Fruit fly (Drosophila melanogaster) whole organism, pupa: ENCODE results near the gene CG10584.

ENCODE experiments used
- CG10348 ChIP-seq: fragments of 200-800 bp; sonication (Bioruptor generic); IDR thresholded peaks from 2 replicates; pipeline ENCODE4 v1.3.6; 2022; ENCODE audit warnings: missing biosample characterization, missing genetic modification characterization
- CG12605 ChIP-seq: fragments of 200-800 bp; sonication (Bioruptor generic); IDR thresholded peaks from 2 replicates; pipeline ENCODE4 v1.3.6; 2022; ENCODE audit warnings: missing biosample characterization, missing genetic modification characterization
- CG13204 ChIP-seq: fragments of 200-800 bp; sonication (Bioruptor generic); optimal IDR thresholded peaks from 2 replicates; lab custom pipeline; 2018; ENCODE audit warnings: missing biosample characterization, mild to moderate bottlenecking, missing genetic modification characterization, moderate library complexity
- CG14655 ChIP-seq: fragments of 200-800 bp; sonication (Bioruptor generic); optimal IDR thresholded peaks from 3 replicates; lab custom pipeline; 2017; ENCODE audit warnings: mild to moderate bottlenecking, missing biosample characterization, missing genetic modification reagents, missing genetic modification characterization
- CG15710 ChIP-seq: fragments of 200-800 bp; sonication (Bioruptor generic); optimal IDR thresholded peaks from 2 replicates; lab custom pipeline; 2018; ENCODE audit warnings: missing biosample characterization, mild to moderate bottlenecking, missing genetic modification characterization, moderate library complexity
- CG17806 ChIP-seq: fragments of 200-800 bp; sonication (Bioruptor generic); optimal IDR thresholded peaks from 2 replicates; lab custom pipeline; 2018; ENCODE audit warnings: missing biosample characterization, mild to moderate bottlenecking, missing genetic modification characterization, moderate library complexity
- CG32121 ChIP-seq: fragments of 200-800 bp; sonication (Bioruptor generic); IDR thresholded peaks from 2 replicates; pipeline ENCODE4 v1.3.6; 2022; ENCODE audit warnings: missing biosample characterization, missing genetic modification characterization
- CG34367 ChIP-seq: fragments of 200-800 bp; sonication (Bioruptor generic); optimal IDR thresholded peaks from 2 replicates; lab custom pipeline; 2018; ENCODE audit warnings: missing biosample characterization, mild to moderate bottlenecking, missing genetic modification characterization
- CG4496 ChIP-seq: fragments of 200-800 bp; sonication (Bioruptor generic); IDR thresholded peaks from 3 replicates; pipeline ENCODE4 v1.3.6; 2022; ENCODE audit warnings: missing biosample characterization, missing genetic modification characterization
- CG8159 ChIP-seq: fragments of 200-800 bp; sonication (Bioruptor generic); optimal IDR thresholded peaks from 3 replicates; lab custom pipeline; 2018; ENCODE audit warnings: missing biosample characterization, mild to moderate bottlenecking, missing genetic modification characterization, moderate library complexity
- CG8301 ChIP-seq: fragments of 200-800 bp; sonication (Bioruptor generic); optimal IDR thresholded peaks from 2 replicates; lab custom pipeline; 2018; ENCODE audit warnings: missing biosample characterization, mild to moderate bottlenecking, missing genetic modification characterization
- CG9948 ChIP-seq: fragments of 200-800 bp; sonication (Bioruptor generic); optimal IDR thresholded peaks from 2 replicates; lab custom pipeline; 2018; ENCODE audit warnings: missing biosample characterization, mild to moderate bottlenecking, missing genetic modification characterization, moderate library complexity
- D1 ChIP-seq: fragments of 200-800 bp; sonication (Bioruptor generic); optimal IDR thresholded peaks from 2 replicates; lab custom pipeline; 2018; ENCODE audit warnings: missing biosample characterization, mild to moderate bottlenecking, missing genetic modification characterization, moderate library complexity
- EcR ChIP-seq: fragments of 200-800 bp; sonication (Bioruptor generic); optimal IDR thresholded peaks from 3 replicates; lab custom pipeline; 2019; ENCODE audit warnings: missing biosample characterization, missing genetic modification characterization, mild to moderate bottlenecking, moderate library complexity, missing genetic modification reagents
- Ets98B ChIP-seq: fragments of 200-800 bp; sonication (Bioruptor generic); IDR thresholded peaks from 2 replicates; pipeline ENCODE4 v1.3.6; 2022; ENCODE audit warnings: missing biosample characterization, missing genetic modification characterization
- Pif1A ChIP-seq: fragments of 200-800 bp; sonication (Bioruptor generic); optimal IDR thresholded peaks from 3 replicates; lab custom pipeline; 2016; ENCODE audit warnings: missing biosample characterization, missing genetic modification characterization
- Pif1B ChIP-seq: fragments of 200-800 bp; sonication (Bioruptor generic); optimal IDR thresholded peaks from 3 replicates; lab custom pipeline; 2016; ENCODE audit warnings: missing biosample characterization, missing genetic modification characterization
- Snoo ChIP-seq: fragments of 200-800 bp; sonication (Bioruptor generic); optimal IDR thresholded peaks from 3 replicates; lab custom pipeline; 2017; ENCODE audit warnings: missing biosample characterization, mild to moderate bottlenecking, missing genetic modification characterization, inconsistent platforms
- fd96Ca ChIP-seq: fragments of 200-800 bp; sonication (Bioruptor generic); IDR thresholded peaks from 3 replicates; pipeline ENCODE4 v1.3.6; 2022; ENCODE audit warnings: missing biosample characterization, missing genetic modification characterization
- gl ChIP-seq: fragments of 200-800 bp; sonication (Bioruptor generic); optimal IDR thresholded peaks from 2 replicates; lab custom pipeline; 2018; ENCODE audit warnings: missing biosample characterization, mild to moderate bottlenecking, missing genetic modification characterization
- rn ChIP-seq: fragments of 200-800 bp; sonication (Bioruptor generic); IDR thresholded peaks from 2 replicates; pipeline ENCODE4 v1.3.6; 2022; ENCODE audit warnings: missing biosample characterization, missing genetic modification characterization

The CG10584 gene

DNA sequence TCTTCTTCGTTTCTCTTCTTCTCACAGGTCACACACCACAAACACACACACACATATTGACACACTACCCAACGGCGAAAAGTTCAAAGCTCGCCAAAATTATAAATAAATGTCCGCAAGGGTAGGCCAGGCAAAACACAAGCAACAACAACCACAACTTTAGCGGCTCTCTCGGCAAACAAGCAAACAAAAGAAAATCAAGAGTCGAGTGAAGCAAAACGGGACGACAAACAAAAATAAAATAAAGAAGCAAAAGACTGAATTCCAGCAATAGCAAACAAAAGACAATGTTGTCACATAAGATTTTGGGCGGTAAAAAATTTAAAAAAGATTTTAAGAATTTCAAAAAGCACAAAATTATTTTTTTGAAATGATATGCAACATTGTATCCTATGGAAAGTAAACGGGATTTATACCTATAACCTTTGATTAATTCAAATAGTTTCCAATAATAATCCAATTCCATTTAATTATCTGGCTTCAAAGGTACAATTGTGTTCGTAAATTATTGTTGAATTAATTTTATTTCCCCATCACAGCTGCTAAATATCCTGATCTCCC, 22.8 kb downstream of the CG10584 start:
- TF ChIP-seq CG9948 (tag; lab: Kevin White, UChicago) = peak; percentile 13
- TF ChIP-seq CG8301 = no peak
- peak; percentile 24 for TF ChIP-seq D1 (tag; lab: Kevin White, UChicago)

DNA sequence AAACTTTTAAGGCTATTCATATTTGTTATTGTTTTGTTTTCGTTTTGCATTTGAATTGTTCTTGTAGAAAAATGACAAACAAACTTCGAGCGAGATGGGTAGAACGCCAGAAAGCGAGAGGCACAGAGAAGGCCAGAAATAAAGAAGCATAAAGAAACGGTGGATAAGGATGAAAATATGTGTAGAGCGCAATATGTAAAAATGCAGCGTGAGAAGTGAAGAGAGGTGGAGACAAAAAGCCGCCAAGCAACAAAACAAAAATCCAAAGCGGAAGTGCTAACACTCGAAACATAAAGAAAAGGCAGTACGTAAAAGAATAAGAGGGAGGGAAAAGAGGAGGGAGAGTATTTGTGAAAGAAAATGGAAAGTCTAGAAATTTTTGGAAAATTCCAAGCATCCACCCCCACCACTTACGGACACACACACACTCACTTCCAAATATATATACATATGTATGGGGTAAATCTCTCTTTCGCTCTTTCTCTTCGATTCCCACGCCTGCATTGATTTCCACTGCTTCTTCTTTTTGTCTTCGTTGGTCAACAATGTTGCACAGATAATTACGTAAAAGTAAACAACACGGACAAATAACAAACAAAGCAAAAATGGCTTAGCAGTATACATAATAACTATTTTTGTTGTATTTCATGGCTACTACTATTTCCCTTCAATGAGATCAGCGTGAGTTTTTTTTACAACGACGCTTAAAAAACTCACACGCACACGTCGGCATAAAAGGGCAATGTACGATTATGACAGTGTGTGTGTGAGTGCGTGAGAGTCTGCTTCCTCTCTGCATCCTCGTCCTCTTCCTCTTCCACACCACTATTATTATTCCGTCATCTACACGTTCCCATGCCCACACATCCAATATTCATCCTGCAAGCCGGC, 23.6 kb downstream of the CG10584 start:
- TF ChIP-seq Pif1A (GFP tag; lab: Kevin White, UChicago) = no peak
- no peak for TF ChIP-seq CG13204 (GFP tag; lab: Kevin White, UChicago)
- TF ChIP-seq CG9948 (tag; lab: Kevin White, UChicago) = no peak
- no peak for TF ChIP-seq CG14655
- no peak for TF ChIP-seq gl
- TF ChIP-seq Ets98B = no peak
- no peak for TF ChIP-seq CG32121 (GFP tag; lab: Robert Waterston, UW)
- no peak for TF ChIP-seq CG8159 (tag; lab: Kevin White, UChicago)
- TF ChIP-seq CG8301 = no peak
- no peak for TF ChIP-seq CG4496 (GFP tag; lab: Robert Waterston, UW)
- no peak for TF ChIP-seq CG12605
- TF ChIP-seq D1 (tag; lab: Kevin White, UChicago) = peak; percentile 19
- no peak for TF ChIP-seq CG10348 (GFP tag; lab: Robert Waterston, UW)
- TF ChIP-seq fd96Ca = no peak
- peak; percentile 98 for TF ChIP-seq EcR (GFP tag; lab: Kevin White, UChicago)
- TF ChIP-seq Pif1B (GFP tag; lab: Kevin White, UChicago) = no peak

dm6 chr3L:20999639-21000038, 31.5 kb downstream of the CG10584 start:
- no peak for TF ChIP-seq Snoo (tag; lab: Kevin White, UChicago)
- TF ChIP-seq D1 (tag; lab: Kevin White, UChicago) = no peak
- no peak for TF ChIP-seq CG32121 (GFP tag; lab: Robert Waterston, UW)
- no peak for TF ChIP-seq CG34367 (tag; lab: Kevin White, UChicago)
- TF ChIP-seq Ets98B = no peak
- no peak for TF ChIP-seq CG8301
- TF ChIP-seq CG15710 (tag; lab: Kevin White, UChicago) = no peak
- TF ChIP-seq CG17806 = no peak
- no peak for TF ChIP-seq CG8159 (tag; lab: Kevin White, UChicago)

DNA sequence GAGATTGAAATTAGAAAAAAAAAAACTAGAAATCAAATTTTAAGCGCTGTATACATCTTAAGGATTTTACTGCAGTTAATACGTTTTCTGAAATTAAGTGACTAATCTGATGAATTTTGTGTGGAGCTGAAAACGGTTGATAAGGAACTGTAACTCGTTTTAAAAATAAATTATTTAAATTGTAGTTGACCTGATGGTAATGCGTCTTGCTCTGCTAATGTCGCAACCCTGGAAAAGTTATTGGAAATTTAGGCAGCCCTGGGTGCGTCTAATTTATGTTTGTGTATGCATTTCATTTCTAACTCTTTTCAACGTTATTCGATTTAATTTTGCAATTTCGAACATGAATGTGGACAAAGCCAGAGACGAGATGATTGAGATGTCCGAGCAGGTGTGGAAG, 39.8 kb downstream of the CG10584 start, which contains the start of gene CG12984:
CG12984 (plus strand) TSS at position 301 of the 400 bp plus-strand sequence.
- TF ChIP-seq Ets98B (no peak), fd96Ca (no peak), gl (no peak), CG13204 (GFP tag; lab: Kevin White, UChicago) (no peak), Pif1A (GFP tag; lab: Kevin White, UChicago) (no peak), CG8301 (no peak), CG10348 (GFP tag; lab: Robert Waterston, UW) (no peak), CG4496 (GFP tag; lab: Robert Waterston, UW) (no peak), CG34367 (tag; lab: Kevin White, UChicago) (no peak), D1 (tag; lab: Kevin White, UChicago) (no peak), EcR (GFP tag; lab: Kevin White, UChicago) (no peak), CG15710 (tag; lab: Kevin White, UChicago) (no peak), CG12605 (no peak), CG17806 (no peak), CG9948 (tag; lab: Kevin White, UChicago) (no peak), CG8159 (tag; lab: Kevin White, UChicago) (no peak), Pif1B (GFP tag; lab: Kevin White, UChicago) (no peak), CG32121 (GFP tag; lab: Robert Waterston, UW) (no peak), rn (GFP tag; lab: Robert Waterston, UW) (no peak), Snoo (tag; lab: Kevin White, UChicago) (no peak)

DNA sequence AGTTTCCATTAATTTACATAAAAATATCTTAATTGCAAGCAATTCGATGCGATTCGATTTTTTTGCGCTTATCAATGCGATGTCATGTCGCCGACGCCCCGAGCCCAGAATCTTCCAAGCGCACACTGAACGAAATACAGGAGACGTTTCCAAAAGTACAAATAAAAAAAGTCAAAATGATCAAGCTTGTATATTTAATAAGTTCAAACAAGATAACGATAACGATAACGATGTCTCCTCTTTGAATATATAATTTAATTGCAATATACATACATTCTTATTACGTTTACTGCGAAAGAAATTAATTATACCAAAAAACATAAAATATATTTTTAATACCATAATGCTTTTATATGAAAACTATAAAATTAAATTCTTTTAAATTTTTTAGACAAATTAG, 40.9 kb downstream of the CG10584 start:
- TF ChIP-seq rn (GFP tag; lab: Robert Waterston, UW) (no peak), CG9948 (tag; lab: Kevin White, UChicago) (peak; percentile 70), Snoo (tag; lab: Kevin White, UChicago) (peak; percentile 38), CG34367 (tag; lab: Kevin White, UChicago) (peak; percentile 67), CG4496 (GFP tag; lab: Robert Waterston, UW) (no peak), CG32121 (GFP tag; lab: Robert Waterston, UW) (no peak), D1 (tag; lab: Kevin White, UChicago) (peak; percentile 65), CG12605 (no peak), CG10348 (GFP tag; lab: Robert Waterston, UW) (no peak), gl (no peak), CG13204 (GFP tag; lab: Kevin White, UChicago) (no peak), EcR (GFP tag; lab: Kevin White, UChicago) (no peak), CG14655 (no peak), Ets98B (no peak), Pif1A (GFP tag; lab: Kevin White, UChicago) (no peak), CG8159 (tag; lab: Kevin White, UChicago) (peak; percentile 83), CG17806 (peak; percentile 69), CG15710 (tag; lab: Kevin White, UChicago) (peak; percentile 71), fd96Ca (no peak), CG8301 (no peak), Pif1B (GFP tag; lab: Kevin White, UChicago) (peak; percentile 48)
